Fruit fly (Drosophila melanogaster): ENCODE results near the gene CG34026.

DNA sequence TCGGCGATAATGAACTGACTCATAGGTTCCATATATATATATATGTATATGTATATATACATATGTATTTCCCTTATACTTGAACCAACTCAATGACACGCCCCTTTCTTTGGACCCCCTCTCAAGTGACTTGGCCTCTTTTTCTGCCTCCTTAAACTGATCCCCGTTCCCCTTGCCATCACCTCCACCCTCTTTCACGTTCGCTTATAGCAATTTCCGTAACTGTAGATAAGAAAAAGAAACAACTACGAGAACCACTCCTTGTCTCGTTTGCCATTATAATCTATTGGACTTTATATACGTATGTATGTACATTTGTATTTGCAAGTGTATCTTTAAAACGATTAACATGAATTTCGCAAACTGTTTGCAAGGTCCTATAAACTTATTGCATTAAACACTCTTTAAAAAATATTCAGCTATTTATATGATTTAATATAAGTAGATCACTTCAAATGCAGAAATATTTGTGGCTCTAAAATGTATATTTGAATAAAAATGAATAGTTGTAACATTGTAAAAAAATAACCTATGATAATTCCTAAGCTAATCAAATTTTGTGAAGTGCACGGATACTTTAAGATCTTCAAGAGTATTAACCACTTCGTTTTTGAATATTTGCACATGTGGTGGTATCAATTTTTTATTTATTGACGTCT is 49.2 kb downstream of the CG34026 start:
- TF ChIP-seq tj (GFP tag; optimal IDR thresholded peaks at IDR 0.05) (no peak), CG5204 (GFP tag; optimal IDR thresholded peaks at IDR 0.05) (peak; percentile 48), CG7101 (tag; optimal IDR thresholded peaks at IDR 0.05) (peak; percentile 85), ovo (GFP tag; optimal IDR thresholded peaks at IDR 0.05) (peak; percentile 59), CG14711 (tag; optimal IDR thresholded peaks at IDR 0.05) (peak; percentile 68), CG11617 (GFP tag; optimal IDR thresholded peaks at IDR 0.05) (peak; percentile 73), kay (GFP tag; ENCODE audit: borderline replicate concordance) (peak; percentile 79), bab1 (GFP tag; optimal IDR thresholded peaks at IDR 0.05) (no peak), CG7045 (GFP tag; optimal IDR thresholded peaks at IDR 0.05) (peak; percentile 36), Clk (GFP tag; optimal IDR thresholded peaks at IDR 0.05) (no peak), Mnt (GFP tag; optimal IDR thresholded peaks at IDR 0.05) (no peak), Hr96 (GFP tag; optimal IDR thresholded peaks at IDR 0.05) (no peak), cnc (optimal IDR thresholded peaks at IDR 0.05) (peak; percentile 5 to 47)
